Fruit fly (Drosophila melanogaster) whole organism, prepupa: ENCODE measurements around the gene Nt5a.

ENCODE experiments used
- Blimp-1 ChIP-seq: fragments of 200-800 bp; sonication (Bioruptor generic); optimal IDR thresholded peaks from 3 replicates; lab custom pipeline; 2017; ENCODE audit warnings: missing biosample characterization, missing genetic modification characterization, mild to moderate bottlenecking, moderate library complexity, missing genetic modification reagents
- CG10631 ChIP-seq: fragments of 200-800 bp; sonication (Bioruptor generic); optimal IDR thresholded peaks from 2 replicates; lab custom pipeline; 2016; ENCODE audit warnings: missing biosample characterization, missing genetic modification characterization
- CG10669 ChIP-seq: fragments of 200-800 bp; sonication (Bioruptor generic); optimal IDR thresholded peaks from 3 replicates; lab custom pipeline; 2018; ENCODE audit warnings: missing biosample characterization, mild to moderate bottlenecking, missing genetic modification characterization, moderate library complexity
- CG15336 ChIP-seq: fragments of 200-800 bp; sonication (Bioruptor generic); IDR thresholded peaks from 2 replicates; pipeline ENCODE4 v1.3.6; 2022; ENCODE audit warnings: missing biosample characterization, missing genetic modification characterization
- CG1621 ChIP-seq: fragments of 200-800 bp; sonication (Bioruptor generic); optimal IDR thresholded peaks from 3 replicates; lab custom pipeline; 2018; ENCODE audit warnings: missing biosample characterization, mild to moderate bottlenecking, missing genetic modification characterization
- CG16779 ChIP-seq: fragments of 200-800 bp; sonication (Bioruptor generic); optimal IDR thresholded peaks from 3 replicates; lab custom pipeline; 2017; ENCODE audit warnings: missing biosample characterization, mild to moderate bottlenecking, missing genetic modification characterization
- CG31627 ChIP-seq: fragments of 200-800 bp; sonication (Bioruptor generic); optimal IDR thresholded peaks from 3 replicates; lab custom pipeline; 2016; ENCODE audit warnings: missing biosample characterization, missing genetic modification characterization
- CG32006 ChIP-seq: fragments of 200-800 bp; sonication (Bioruptor generic); optimal IDR thresholded peaks from 3 replicates; lab custom pipeline; 2017; ENCODE audit warnings: missing biosample characterization, mild to moderate bottlenecking, missing genetic modification characterization
- CG34406 ChIP-seq: fragments of 200-800 bp; sonication (Bioruptor generic); optimal IDR thresholded peaks from 3 replicates; lab custom pipeline; 2016; ENCODE audit warnings: missing biosample characterization, missing genetic modification characterization
- CG3919 ChIP-seq: fragments of 200-800 bp; sonication (Bioruptor generic); optimal IDR thresholded peaks from 3 replicates; lab custom pipeline; 2016; ENCODE audit warnings: missing biosample characterization, missing genetic modification characterization
- CG4318 ChIP-seq: fragments of 200-800 bp; sonication (Bioruptor generic); optimal IDR thresholded peaks from 3 replicates; lab custom pipeline; 2017; ENCODE audit warnings: missing biosample characterization, mild to moderate bottlenecking, missing genetic modification characterization
- CG6163 ChIP-seq: fragments of 200-800 bp; sonication (Bioruptor generic); IDR thresholded peaks from 3 replicates; pipeline ENCODE4 v1.3.6; 2022; ENCODE audit warnings: missing biosample characterization, missing genetic modification characterization
- CG6276 ChIP-seq: fragments of 200-800 bp; sonication (Bioruptor generic); optimal IDR thresholded peaks from 2 replicates; lab custom pipeline; 2017; ENCODE audit warnings: missing biosample characterization, mild to moderate bottlenecking, missing genetic modification characterization
- CG6792 ChIP-seq: fragments of 200-800 bp; sonication (Bioruptor generic); optimal IDR thresholded peaks from 3 replicates; lab custom pipeline; 2016; ENCODE audit warnings: missing biosample characterization, missing genetic modification characterization
- CG6808 ChIP-seq: fragments of 200-800 bp; sonication (Bioruptor generic); optimal IDR thresholded peaks from 3 replicates; lab custom pipeline; 2017; ENCODE audit warnings: missing biosample characterization, missing genetic modification characterization, mild to moderate bottlenecking, moderate library complexity, missing genetic modification reagents
- CG6854 ChIP-seq: fragments of 200-800 bp; sonication (Bioruptor generic); optimal IDR thresholded peaks from 2 replicates; lab custom pipeline; 2017; ENCODE audit warnings: missing biosample characterization, mild to moderate bottlenecking, missing genetic modification characterization
- CG7368 ChIP-seq: fragments of 200-800 bp; sonication (Bioruptor generic); optimal IDR thresholded peaks from 3 replicates; lab custom pipeline; 2016; ENCODE audit warnings: missing biosample characterization, missing genetic modification characterization
- CG8119 ChIP-seq: fragments of 200-800 bp; sonication (Bioruptor generic); IDR thresholded peaks from 3 replicates; pipeline ENCODE4 v1.3.6; 2022; ENCODE audit warnings: missing biosample characterization, missing genetic modification characterization
- CG8319 ChIP-seq: fragments of 200-800 bp; sonication (Bioruptor generic); optimal IDR thresholded peaks from 3 replicates; lab custom pipeline; 2016; ENCODE audit warnings: missing biosample characterization, missing genetic modification characterization
- CG8632 ChIP-seq: fragments of 200-800 bp; sonication (Bioruptor generic); optimal IDR thresholded peaks from 3 replicates; lab custom pipeline; 2016; ENCODE audit warnings: missing biosample characterization, missing genetic modification characterization
- CG9139 ChIP-seq: fragments of 200-800 bp; sonication (Bioruptor generic); optimal IDR thresholded peaks from 3 replicates; lab custom pipeline; 2017; ENCODE audit warnings: missing biosample characterization, mild to moderate bottlenecking, missing genetic modification characterization
- Eip75B ChIP-seq: fragments of 200-800 bp; sonication (Bioruptor generic); optimal IDR thresholded peaks from 3 replicates; lab custom pipeline; 2016; ENCODE audit warnings: missing biosample characterization, missing genetic modification characterization
- Eip78C ChIP-seq: fragments of 200-800 bp; sonication (Bioruptor generic); peaks from one replicate; lab custom pipeline; 2016; ENCODE audit warnings: missing biosample characterization, missing genetic modification characterization
- Ets21C ChIP-seq: fragments of 200-800 bp; sonication (Bioruptor generic); optimal IDR thresholded peaks from 3 replicates; lab custom pipeline; 2016; ENCODE audit warnings: missing biosample characterization, missing genetic modification characterization
- Ets96B ChIP-seq: fragments of 200-800 bp; optimal IDR thresholded peaks from 2 replicates; lab custom pipeline; 2019; ENCODE audit warnings: missing biosample characterization, mild to moderate bottlenecking, missing genetic modification characterization, moderate library complexity
- Gug ChIP-seq: fragments of 200-800 bp; sonication (Bioruptor generic); IDR thresholded peaks from 2 replicates; pipeline ENCODE4 v1.3.6; 2022; ENCODE audit warnings: missing biosample characterization, missing genetic modification characterization
- Hr38 ChIP-seq: sonication (Bioruptor generic); optimal IDR thresholded peaks from 2 replicates; lab custom pipeline; 2016; ENCODE audit warnings: missing biosample characterization, missing genetic modification characterization
- Hr4 ChIP-seq: fragments of 200-800 bp; sonication (Bioruptor generic); optimal IDR thresholded peaks from 3 replicates; lab custom pipeline; 2016; ENCODE audit warnings: missing biosample characterization, missing genetic modification characterization
- Lpt ChIP-seq: fragments of 200-800 bp; sonication (Bioruptor generic); optimal IDR thresholded peaks from 3 replicates; lab custom pipeline; 2016; ENCODE audit warnings: missing biosample characterization, missing genetic modification characterization
- Met ChIP-seq: fragments of 200-800 bp; sonication (Bioruptor generic); optimal IDR thresholded peaks from 3 replicates; lab custom pipeline; 2016; ENCODE audit warnings: missing biosample characterization, missing genetic modification characterization
- OdsH ChIP-seq: fragments of 200-800 bp; sonication (Bioruptor generic); optimal IDR thresholded peaks from 3 replicates; lab custom pipeline; 2016; ENCODE audit warnings: missing biosample characterization, missing genetic modification characterization
- Sox14 ChIP-seq: fragments of 200-800 bp; sonication (Bioruptor generic); optimal IDR thresholded peaks from 3 replicates; lab custom pipeline; 2016; ENCODE audit warnings: missing biosample characterization, missing genetic modification characterization
- Sox15 ChIP-seq: fragments of 200-800 bp; sonication (Bioruptor generic); optimal IDR thresholded peaks from 3 replicates; lab custom pipeline; 2016; ENCODE audit warnings: missing biosample characterization, missing genetic modification characterization
- achi ChIP-seq: fragments of 200-800 bp; sonication (Bioruptor generic); optimal IDR thresholded peaks from 3 replicates; lab custom pipeline; 2016; ENCODE audit warnings: missing biosample characterization, missing genetic modification characterization
- dsx ChIP-seq: fragments of 200-800 bp; optimal IDR thresholded peaks from 3 replicates; lab custom pipeline; 2019; ENCODE audit warnings: missing biosample characterization, mild to moderate bottlenecking, missing genetic modification characterization, moderate library complexity; ENCODE audit not compliant: poor library complexity, severe bottlenecking
- eg ChIP-seq: fragments of 200-800 bp; sonication (Bioruptor generic); IDR thresholded peaks from 3 replicates; pipeline ENCODE4 v1.3.6; 2022; ENCODE audit warnings: missing biosample characterization, missing genetic modification characterization
- esn ChIP-seq: fragments of 200-800 bp; sonication (Bioruptor generic); optimal IDR thresholded peaks from 2 replicates; lab custom pipeline; 2016; ENCODE audit warnings: missing biosample characterization, mild to moderate bottlenecking, missing genetic modification characterization, moderate library complexity
- fd85E ChIP-seq: fragments of 200-800 bp; sonication (Bioruptor generic); optimal IDR thresholded peaks from 3 replicates; lab custom pipeline; 2016; ENCODE audit warnings: missing biosample characterization, missing genetic modification characterization
- fkh ChIP-seq: fragments of 200-800 bp; sonication (Bioruptor generic); optimal IDR thresholded peaks from 3 replicates; lab custom pipeline; 2017; ENCODE audit warnings: missing biosample characterization, mild to moderate bottlenecking, missing genetic modification characterization, moderate library complexity
- lz ChIP-seq: fragments of 200-800 bp; sonication (Bioruptor generic); optimal IDR thresholded peaks from 3 replicates; lab custom pipeline; 2016; ENCODE audit warnings: missing biosample characterization, missing genetic modification characterization
- net ChIP-seq: fragments of 200-800 bp; sonication (Bioruptor generic); optimal IDR thresholded peaks from 3 replicates; lab custom pipeline; 2016; ENCODE audit warnings: missing biosample characterization, missing genetic modification characterization
- spab ChIP-seq: fragments of 200-800 bp; sonication (Bioruptor generic); optimal IDR thresholded peaks from 2 replicates; lab custom pipeline; 2017; ENCODE audit warnings: missing biosample characterization, mild to moderate bottlenecking, missing genetic modification characterization, missing genetic modification reagents
- ss ChIP-seq, 2 experiments: fragments of 200-800 bp; sonication (Bioruptor generic); optimal IDR thresholded peaks; 2 replicates in 1 of 2; 3 replicates in 1 of 2; lab custom pipeline; 2017 to 2018; ENCODE audit warnings: mild to moderate bottlenecking in 2 of 2, missing biosample characterization in 2 of 2, missing genetic modification characterization in 2 of 2, moderate library complexity in 1 of 2
- svp ChIP-seq: fragments of 200-800 bp; sonication (Bioruptor generic); peaks from one replicate; lab custom pipeline; 2016; ENCODE audit warnings: missing biosample characterization, missing genetic modification characterization
- vri ChIP-seq: fragments of 200-800 bp; sonication (Bioruptor generic); optimal IDR thresholded peaks from 3 replicates; lab custom pipeline; 2016; ENCODE audit warnings: missing biosample characterization, mild to moderate bottlenecking, missing genetic modification characterization

Gene Nt5a

DNA sequence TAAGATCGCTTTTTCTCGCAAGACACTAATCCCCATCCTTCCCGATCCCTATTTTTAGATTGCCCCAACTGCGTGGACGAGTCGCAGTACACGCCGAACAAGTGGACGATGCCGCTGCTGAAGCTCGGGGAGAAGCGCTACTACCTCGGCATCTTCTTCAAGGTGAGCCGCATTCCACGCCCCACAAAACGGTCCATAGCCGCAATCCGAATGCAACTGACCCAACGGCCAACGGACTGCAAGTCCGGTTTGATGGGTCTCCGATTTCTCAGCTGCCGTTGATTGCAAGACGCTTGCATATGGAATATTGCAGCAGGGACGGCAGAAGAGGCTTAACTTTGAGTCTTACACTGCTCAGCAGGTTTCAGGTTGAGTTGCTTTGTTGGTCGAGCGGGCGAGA lies 38.2 kb downstream of the Nt5a start (continued):
- TF ChIP-seq fd85E (GFP tag; lab: Kevin White, UChicago) (no peak), OdsH (GFP tag; lab: Kevin White, UChicago) (no peak), CG3919 (GFP tag; lab: Kevin White, UChicago) (no peak), CG16779 (tag; lab: Kevin White, UChicago) (no peak), fkh (GFP tag; lab: Kevin White, UChicago) (no peak), CG1621 (tag; lab: Kevin White, UChicago) (peak; percentile 74), dsx (GFP tag; lab: Kevin White, UChicago) (peak; percentile 18), CG6792 (GFP tag; lab: Kevin White, UChicago) (no peak), CG6854 (GFP tag; lab: Kevin White, UChicago) (no peak), Eip75B (GFP tag; lab: Kevin White, UChicago) (peak; percentile 72), lz (GFP tag; lab: Kevin White, UChicago) (no peak), CG7368 (GFP tag; lab: Kevin White, UChicago) (no peak), CG8632 (GFP tag; lab: Kevin White, UChicago) (no peak), CG9139 (GFP tag; lab: Kevin White, UChicago) (no peak), CG8319 (GFP tag; lab: Kevin White, UChicago) (no peak), CG15336 (GFP tag; lab: Robert Waterston, UW) (no peak; the same call in 1 of the 2 replicates), Hr4 (GFP tag; lab: Kevin White, UChicago) (no peak), ss (GFP tag; optimal IDR thresholded peaks at IDR 0.05; lab: Kevin White, UChicago) (no peak), Hr38 (GFP tag; lab: Kevin White, UChicago) (no peak), Ets96B (tag; lab: Kevin White, UChicago) (no peak), achi (GFP tag; lab: Kevin White, UChicago) (no peak)

DNA sequence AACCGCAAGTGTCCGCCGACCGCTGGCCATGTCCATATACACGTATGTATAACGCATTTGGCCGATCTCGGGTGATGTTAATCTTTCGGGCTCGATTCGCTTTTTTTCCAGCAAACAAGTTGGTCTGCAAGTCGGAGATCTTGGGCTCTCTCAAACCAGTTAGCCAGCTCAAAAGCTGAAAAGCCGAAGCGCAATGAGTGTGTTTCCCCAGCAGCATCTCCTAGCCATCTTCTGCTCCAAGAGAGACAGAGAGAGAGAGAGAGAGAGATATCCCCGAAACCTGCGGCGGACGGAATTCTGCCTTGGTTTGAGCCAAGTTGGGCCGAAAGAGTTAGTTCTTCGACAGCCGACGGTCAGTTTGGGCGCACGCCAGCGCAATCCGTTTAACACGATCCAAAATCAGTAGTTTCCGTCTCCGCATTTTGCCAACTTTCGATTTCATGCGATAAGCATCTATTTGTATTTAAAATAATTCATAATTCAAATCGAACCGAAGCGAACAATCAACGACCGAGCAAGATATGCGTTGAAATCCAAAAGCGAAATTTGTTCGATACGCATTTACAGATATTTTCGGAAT lies 41.7 kb downstream of the Nt5a start:
- TF ChIP-seq eg, result 0 out of 3 replicates have a peak, but pooled peaks have one; percentile 35
- TF ChIP-seq ss (GFP tag; optimal IDR thresholded peaks at IDR 0.05; lab: Kevin White, UChicago), result no peak
- no peak for TF ChIP-seq esn (GFP tag; lab: Kevin White, UChicago)
- no peak for TF ChIP-seq net
- TF ChIP-seq CG6792 (GFP tag; lab: Kevin White, UChicago), result no peak
- TF ChIP-seq CG6276 (GFP tag; lab: Kevin White, UChicago), result no peak
- TF ChIP-seq CG10669 (GFP tag; lab: Kevin White, UChicago), result no peak
- TF ChIP-seq Sox15 (GFP tag; lab: Kevin White, UChicago), result no peak
- peak; percentile 16 for TF ChIP-seq CG1621 (tag; lab: Kevin White, UChicago)
- no peak for TF ChIP-seq CG34406 (GFP tag; lab: Kevin White, UChicago)
- TF ChIP-seq Hr4 (GFP tag; lab: Kevin White, UChicago), result no peak
- peak; percentile 14; the same call in 1 of the 2 replicates for TF ChIP-seq CG15336 (GFP tag; lab: Robert Waterston, UW)
- TF ChIP-seq CG8319 (GFP tag; lab: Kevin White, UChicago), result no peak
- TF ChIP-seq Met (GFP tag; lab: Kevin White, UChicago), result no peak
- TF ChIP-seq CG6854 (GFP tag; lab: Kevin White, UChicago), result peak; percentile 14
- TF ChIP-seq Ets21C (GFP tag; lab: Kevin White, UChicago), result no peak
- TF ChIP-seq CG31627, result no peak
- no peak for TF ChIP-seq Hr38 (GFP tag; lab: Kevin White, UChicago)
- no peak for TF ChIP-seq Sox14 (GFP tag; lab: Kevin White, UChicago)
- peak; percentile 82 for TF ChIP-seq Blimp-1 (GFP tag; lab: Kevin White, UChicago)

DNA sequence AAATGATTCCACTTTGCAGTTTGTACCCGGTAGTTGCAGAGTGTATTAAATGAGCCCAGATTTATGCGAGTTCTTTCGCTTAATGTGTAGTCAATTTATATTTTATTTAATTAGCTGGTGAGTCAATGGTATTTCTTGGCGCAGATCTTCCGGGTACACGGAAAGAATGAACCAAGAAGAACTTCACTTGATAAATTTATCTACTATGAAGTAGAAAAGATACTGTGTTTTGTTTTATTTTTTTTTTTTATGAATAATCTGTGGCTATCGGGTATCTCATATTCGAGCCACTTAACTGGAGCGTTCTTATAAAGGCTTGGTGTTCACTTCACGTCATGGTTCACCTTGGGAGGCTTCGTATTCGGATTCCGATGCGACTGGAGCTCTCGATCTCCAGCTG lies 42.2 kb downstream of the Nt5a start:
- peak; percentile 26 for TF ChIP-seq Sox14 (GFP tag; lab: Kevin White, UChicago)
- TF ChIP-seq spab (GFP tag; lab: Kevin White, UChicago), result no peak
- peak; percentile 89 for TF ChIP-seq Eip78C (GFP tag; lab: Kevin White, UChicago)
- no peak for TF ChIP-seq CG6276 (GFP tag; lab: Kevin White, UChicago)
- TF ChIP-seq OdsH (GFP tag; lab: Kevin White, UChicago), result peak; percentile 44
- peak; percentile 56 for TF ChIP-seq CG10631 (GFP tag; lab: Kevin White, UChicago)
- no peak for TF ChIP-seq dsx (GFP tag; lab: Kevin White, UChicago)
- no peak for TF ChIP-seq CG4318 (GFP tag; lab: Kevin White, UChicago)
- TF ChIP-seq vri (GFP tag; lab: Kevin White, UChicago), result peak; percentile 7
- peak; percentile 32 for TF ChIP-seq CG32006 (GFP tag; lab: Kevin White, UChicago)
- no peak for TF ChIP-seq CG6808
- TF ChIP-seq CG8119 (GFP tag; lab: Robert Waterston, UW), result no peak
- peak; percentile 89 for TF ChIP-seq svp
- no peak for TF ChIP-seq CG6163 (GFP tag; lab: Robert Waterston, UW)
- TF ChIP-seq Gug, result no peak
- TF ChIP-seq achi (GFP tag; lab: Kevin White, UChicago), result peak; percentile 29
- no peak for TF ChIP-seq CG8632 (GFP tag; lab: Kevin White, UChicago)
- no peak for TF ChIP-seq CG1621 (tag; lab: Kevin White, UChicago)
- no peak for TF ChIP-seq fkh (GFP tag; lab: Kevin White, UChicago)
- peak; percentile 56 for TF ChIP-seq Eip75B (GFP tag; lab: Kevin White, UChicago)
- TF ChIP-seq ss (GFP tag; optimal IDR thresholded peaks at IDR 0.05; lab: Kevin White, UChicago), result peak in 1 of 2 experiments; percentile 10
- TF ChIP-seq fd85E (GFP tag; lab: Kevin White, UChicago), result no peak
- TF ChIP-seq Lpt, result no peak
